Worm (Caenorhabditis elegans): Measurements from ENCODE around the gene ekl-6.
"Not testable (repeated sequence)": the region's sequence is repeated elsewhere in the genome, so short reads cannot be mapped to it uniquely, and the experiment has no call there.

Gene ekl-6

DNA sequence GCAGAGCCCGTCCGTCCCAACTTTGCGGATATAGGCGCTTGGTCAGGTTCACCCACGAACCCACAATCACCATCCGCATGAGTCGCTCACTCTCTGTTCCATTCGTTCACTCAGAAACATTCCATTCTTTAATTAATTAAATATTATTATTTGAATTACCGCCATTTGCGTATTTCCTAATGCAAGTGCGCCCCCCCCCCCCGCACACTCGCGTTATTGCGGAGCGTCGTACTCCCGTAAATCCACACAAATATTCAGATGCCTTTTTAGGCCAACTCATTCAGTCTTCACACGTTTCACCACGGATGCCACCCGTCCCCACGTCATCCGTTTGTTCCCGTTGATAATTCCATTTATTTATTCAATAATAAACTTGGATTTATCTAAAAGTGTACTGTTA is 13.9 kb upstream of the ekl-6 start, which contains the start of gene T16G12.3:
T16G12.3 (plus strand) TSS at position 301 of the 400 bp plus-strand sequence.
- TF ChIP-seq ztf-3 (GFP tag; optimal IDR thresholded peaks at IDR 0.05); nhr-90 (tag; optimal IDR thresholded peaks at IDR 0.05); attf-5 (GFP tag; optimal IDR thresholded peaks at IDR 0.05): not testable (repeated sequence)

DNA sequence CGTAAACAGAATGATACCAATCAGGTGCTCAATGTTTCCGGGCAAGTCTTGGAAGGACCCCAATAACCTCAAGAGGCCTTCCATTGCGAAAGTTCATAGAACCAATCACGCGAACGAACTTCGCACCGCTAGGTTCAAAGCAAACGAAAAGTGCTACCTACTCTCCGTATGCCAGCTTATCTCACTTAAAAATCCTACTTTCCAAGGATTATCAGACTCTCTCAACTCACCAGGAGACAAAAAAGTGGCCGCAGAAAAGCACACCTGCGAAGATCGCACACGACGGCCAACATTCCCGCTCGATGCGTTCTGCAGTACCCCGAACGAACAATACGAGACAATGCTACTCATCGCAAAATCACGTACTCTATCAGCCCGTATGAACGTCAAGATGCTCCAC is 10.9 kb upstream of the ekl-6 start, which contains the start of gene T16G12.12:
T16G12.12 (plus strand) TSS at position 301 of the 400 bp plus-strand sequence.
- TF ChIP-seq F33H1.4 (GFP tag; IDR thresholded peaks at IDR 0.05), result peak; percentile 12; the same call in 1 of the 2 replicates

DNA sequence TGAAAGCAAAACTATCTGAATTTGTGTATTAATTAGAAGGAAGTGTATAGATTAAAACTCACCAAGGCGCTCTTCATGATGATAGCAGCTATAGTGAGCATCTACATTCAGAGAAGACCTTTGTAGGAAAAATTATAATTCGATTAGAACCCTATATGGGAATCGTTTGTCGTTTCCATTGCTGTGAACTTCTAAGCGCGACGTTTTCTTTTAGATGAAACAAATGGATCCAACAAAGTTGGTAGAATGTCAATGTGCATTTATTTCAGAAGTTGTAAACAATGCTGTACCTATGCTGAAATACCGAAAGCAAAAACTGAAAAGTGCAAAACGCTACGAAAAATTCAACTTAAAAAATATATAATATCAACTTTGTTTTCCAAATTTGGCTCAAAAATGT is 8.2 kb upstream of the ekl-6 start, which contains the start of gene T16G12.10:
T16G12.10 (minus strand) TSS at position 101 of the 400 bp plus-strand sequence.
- TF ChIP-seq Y79H2A.3 (GFP tag; conservative IDR thresholded peaks at IDR 0.05) (no peak), mxl-1 (tag; optimal IDR thresholded peaks at IDR 0.05) (no peak), egl-18 (GFP tag; IDR thresholded peaks at IDR 0.05) (no peak), ceh-79 (tag; optimal IDR thresholded peaks at IDR 0.05) (no peak), rcor-1 (GFP tag; IDR thresholded peaks at IDR 0.05) (no peak), ztf-18 (tag; optimal IDR thresholded peaks at IDR 0.05) (no peak), xnd-1 (tag; optimal IDR thresholded peaks at IDR 0.05) (no peak), cebp-2 (GFP tag; IDR thresholded peaks at IDR 0.05) (no peak), Y56A3A.18 (GFP tag; IDR thresholded peaks at IDR 0.05) (no peak), D2030.7 (GFP tag; IDR thresholded peaks at IDR 0.05) (no peak), unc-130 (GFP tag; optimal IDR thresholded peaks at IDR 0.05) (no peak), unc-62 (GFP tag; optimal IDR thresholded peaks at IDR 0.05) (no peak), fkh-3 (tag; optimal IDR thresholded peaks at IDR 0.05) (no peak)

DNA sequence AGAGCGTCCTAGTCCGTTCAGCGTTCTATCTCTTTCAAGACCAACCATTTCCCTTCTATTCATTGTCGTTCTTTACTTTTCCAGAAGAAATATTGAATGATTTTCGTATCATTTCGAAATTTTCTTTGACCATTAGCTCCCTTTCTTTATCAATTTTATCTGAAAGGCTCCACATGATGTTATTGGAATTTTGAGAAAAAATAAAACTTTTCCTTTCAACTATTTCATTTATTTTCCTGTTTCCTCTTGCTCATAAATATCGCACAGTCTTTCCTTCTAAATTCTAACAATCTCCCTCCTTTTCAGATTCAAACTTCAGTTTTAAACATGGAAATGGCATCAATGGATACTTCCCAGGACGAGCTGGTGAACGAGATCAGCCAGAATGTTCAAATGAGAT is 6.7 kb upstream of the ekl-6 start, which contains the start of gene T16G12.4:
T16G12.4 (plus strand) TSS at position 301 of the 400 bp plus-strand sequence.
- no peak for TF ChIP-seq dpff-1 (tag; optimal IDR thresholded peaks at IDR 0.05)
- no peak for TF ChIP-seq chd-7 (tag; optimal IDR thresholded peaks at IDR 0.05)
- TF ChIP-seq nfya-2 (GFP tag; IDR thresholded peaks at IDR 0.05), result no peak
- TF ChIP-seq akir-1 (GFP tag; optimal IDR thresholded peaks at IDR 0.05), result no peak
- no peak for TF ChIP-seq let-607 (tag; optimal IDR thresholded peaks at IDR 0.05)
- TF ChIP-seq B0261.1 (tag; optimal IDR thresholded peaks at IDR 0.05), result no peak
- no peak for TF ChIP-seq D2030.7 (GFP tag; IDR thresholded peaks at IDR 0.05)
- no peak for TF ChIP-seq fkh-3 (tag; optimal IDR thresholded peaks at IDR 0.05)

DNA sequence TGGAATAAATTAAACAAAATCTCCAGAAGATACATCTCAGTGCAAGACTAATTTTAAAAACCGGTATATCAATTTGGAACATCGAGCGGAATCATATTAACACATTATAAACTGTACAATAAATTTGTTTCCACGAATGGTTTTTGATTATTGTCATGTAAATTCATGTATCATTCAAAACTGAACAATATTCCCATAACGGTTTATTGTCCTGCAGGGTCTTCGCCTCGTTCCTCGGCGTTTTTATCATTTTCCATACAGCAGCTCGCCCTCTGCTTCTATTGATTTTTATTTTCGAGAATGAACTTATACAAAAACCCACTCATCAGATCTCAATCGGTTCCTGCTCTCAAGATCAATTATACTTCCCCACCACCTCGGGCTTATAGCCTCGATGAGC is 5.2 kb upstream of the ekl-6 start, which contains the start of gene T16G12.8:
T16G12.8 (plus strand) TSS at position 301 of the 400 bp plus-strand sequence.
- TF ChIP-seq repo-1 (tag; optimal IDR thresholded peaks at IDR 0.05) (no peak), lin-40 (tag; optimal IDR thresholded peaks at IDR 0.05) (no peak), efl-1 (GFP tag; optimal IDR thresholded peaks at IDR 0.05) (no peak), F22D6.2 (tag; optimal IDR thresholded peaks at IDR 0.05) (no peak), atf-7 (tag; optimal IDR thresholded peaks at IDR 0.05) (no peak), tbx-9 (tag; optimal IDR thresholded peaks at IDR 0.05; ENCODE audit: borderline replicate concordance) (no peak)

DNA sequence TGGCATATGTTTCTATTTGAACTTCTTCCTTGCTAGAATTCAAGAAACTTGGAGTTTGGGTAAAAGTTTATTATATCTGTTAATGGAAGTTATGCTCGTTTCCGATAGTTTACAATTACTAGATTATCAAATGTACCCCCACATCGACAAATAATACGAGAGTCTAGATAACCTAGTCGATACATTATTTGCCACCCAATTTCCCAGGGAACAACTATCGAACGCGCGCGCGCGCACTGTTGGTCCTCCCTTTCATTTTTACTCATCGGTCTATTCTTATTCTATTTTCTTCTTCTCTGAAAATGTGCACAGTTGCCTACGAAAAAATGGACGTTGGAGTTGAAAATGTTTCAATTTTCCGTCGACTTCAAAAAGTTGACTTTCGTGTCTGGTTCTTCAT is 3.6 kb upstream of the ekl-6 start, which contains the start of gene T16G12.13:
T16G12.13 (plus strand) TSS at position 293 of the 400 bp plus-strand sequence.
- peak; percentile 37; the same call in 1 of the 2 replicates for TF ChIP-seq madf-6 (GFP tag; IDR thresholded peaks at IDR 0.05)
- TF ChIP-seq aptf-2 (GFP tag; conservative IDR thresholded peaks at IDR 0.05), result peak; percentile 91
- TF ChIP-seq mel-28 (tag; optimal IDR thresholded peaks at IDR 0.05; ENCODE audit: borderline replicate concordance), result no peak
- TF ChIP-seq efl-1 (GFP tag; optimal IDR thresholded peaks at IDR 0.05), result peak; percentile 31
- no peak for TF ChIP-seq fkh-3 (tag; optimal IDR thresholded peaks at IDR 0.05)
- TF ChIP-seq B0019.2 (GFP tag; conservative IDR thresholded peaks at IDR 0.05), result no peak

Measured in whole organism, young adult.